Worm (Caenorhabditis elegans) whole organism, L2 larva: Measurements from ENCODE around the gene clc-17.
A peak's percentile ranks its signal among the peaks of the same experiment; 100 is the strongest.

Experiments
- C34F6.9 ChIP-seq: fragments of 150-350 bp; optimal IDR thresholded peaks from 2 replicates; lab custom pipeline; 2014; ENCODE audit warnings: missing biosample characterization, missing genetic modification characterization
- F13H6.1 ChIP-seq: sonication (generic microtip); optimal IDR thresholded peaks from 2 replicates; lab custom pipeline; 2016; ENCODE audit warnings: missing genetic modification characterization, missing compliant biosample characterization
- R02D3.7 ChIP-seq: fragments of 150-350 bp; optimal IDR thresholded peaks from 2 replicates; lab custom pipeline; 2014; ENCODE audit warnings: missing biosample characterization, missing genetic modification characterization
- Y55F3AM.14 ChIP-seq: fragments of 200-800 bp; sonication (Bioruptor generic); optimal IDR thresholded peaks from 2 replicates; lab custom pipeline; 2018; ENCODE audit warnings: mild to moderate bottlenecking, missing genetic modification characterization, missing compliant biosample characterization
- ZK546.5 ChIP-seq: sonication (generic microtip); optimal IDR thresholded peaks from 2 replicates; lab custom pipeline; 2017; ENCODE audit warnings: missing biosample characterization, missing genetic modification characterization
- alr-1 ChIP-seq: fragments of 150-350 bp; optimal IDR thresholded peaks from 2 replicates; lab custom pipeline; 2014; ENCODE audit warnings: missing biosample characterization, missing genetic modification characterization
- aly-2 ChIP-seq: fragments of 150-350 bp; optimal IDR thresholded peaks from 2 replicates; lab custom pipeline; 2014; ENCODE audit warnings: missing biosample characterization, missing genetic modification characterization
- ama-1 ChIP-seq: fragments of 150-350 bp; optimal IDR thresholded peaks from 2 replicates; lab custom pipeline; 2018; ENCODE audit warnings: inconsistent platforms
- blmp-1 ChIP-seq: sonication (generic microtip); optimal IDR thresholded peaks from 2 replicates; lab custom pipeline; 2017; ENCODE audit warnings: missing genetic modification characterization, mild to moderate bottlenecking, missing compliant biosample characterization, antibody characterized with exemption, moderate library complexity; ENCODE audit not compliant: insufficient read depth
- ceh-16 ChIP-seq: fragments of 150-350 bp; optimal IDR thresholded peaks from 2 replicates; lab custom pipeline; 2014; ENCODE audit warnings: missing biosample characterization, missing genetic modification characterization
- ceh-82 ChIP-seq: fragments of 150-350 bp; optimal IDR thresholded peaks from 2 replicates; lab custom pipeline; 2014; ENCODE audit warnings: missing biosample characterization, missing genetic modification characterization
- crh-2 ChIP-seq: sonication (generic microtip); optimal IDR thresholded peaks from 2 replicates; lab custom pipeline; 2017; ENCODE audit warnings: missing biosample characterization, missing genetic modification characterization
- dmd-4 ChIP-seq: sonication (generic microtip); optimal IDR thresholded peaks from 2 replicates; lab custom pipeline; 2017; ENCODE audit warnings: missing biosample characterization, missing genetic modification characterization
- egl-27 ChIP-seq: sonication (generic microtip); optimal IDR thresholded peaks from 3 replicates; lab custom pipeline; 2017; ENCODE audit warnings: missing biosample characterization, missing genetic modification reagents, missing genetic modification characterization
- elt-1 ChIP-seq: fragments of 150-350 bp; optimal IDR thresholded peaks from 2 replicates; lab custom pipeline; 2014; ENCODE audit warnings: missing biosample characterization, missing genetic modification characterization
- elt-3 ChIP-seq: sonication (generic microtip); optimal IDR thresholded peaks from 2 replicates; lab custom pipeline; 2017; ENCODE audit warnings: missing biosample characterization, missing genetic modification characterization
- fos-1 ChIP-seq: fragments of 150-350 bp; optimal IDR thresholded peaks from 2 replicates; lab custom pipeline; 2014; ENCODE audit warnings: missing biosample characterization, missing genetic modification characterization
- gmeb-1 ChIP-seq: fragments of 150-350 bp; optimal IDR thresholded peaks from 2 replicates; lab custom pipeline; 2014; ENCODE audit warnings: missing biosample characterization, missing genetic modification characterization
- lin-11 ChIP-seq: fragments of 150-350 bp; sonication (generic microtip); optimal IDR thresholded peaks from 2 replicates; lab custom pipeline; 2014; ENCODE audit warnings: missing biosample characterization, missing genetic modification characterization, inconsistent platforms, mixed read lengths
- lin-13 ChIP-seq: fragments of 150-350 bp; optimal IDR thresholded peaks from 2 replicates; lab custom pipeline; 2014; ENCODE audit warnings: missing biosample characterization, missing genetic modification reagents, missing genetic modification characterization
- lin-39 ChIP-seq: fragments of 150-350 bp; optimal IDR thresholded peaks from 2 replicates; lab custom pipeline; 2014; ENCODE audit warnings: missing biosample characterization, missing genetic modification reagents, missing genetic modification characterization
- lsy-2 ChIP-seq, 2 experiments: fragments of 150-350 bp in 1 of 2; sonication (generic microtip) in 1 of 2; optimal IDR thresholded peaks; 2 replicates each; lab custom pipeline; 2014 to 2017; ENCODE audit warnings: missing biosample characterization in 2 of 2, missing genetic modification characterization in 2 of 2
- mab-5 ChIP-seq: fragments of 150-350 bp; optimal IDR thresholded peaks from 2 replicates; lab custom pipeline; 2014; ENCODE audit warnings: missing biosample characterization, missing genetic modification characterization
- mbf-1 ChIP-seq: sonication (generic microtip); optimal IDR thresholded peaks from 2 replicates; lab custom pipeline; 2017; ENCODE audit warnings: missing biosample characterization, missing genetic modification characterization
- mdl-1 ChIP-seq, 2 experiments: fragments of 150-350 bp in 1 of 2; sonication (generic microtip) in 1 of 2; optimal IDR thresholded peaks; 2 replicates each; lab custom pipeline; 2017; ENCODE audit warnings: missing biosample characterization in 2 of 2, missing genetic modification characterization in 2 of 2
- nhr-10 ChIP-seq: sonication (generic microtip); optimal IDR thresholded peaks from 2 replicates; lab custom pipeline; 2017; ENCODE audit warnings: missing biosample characterization, missing genetic modification characterization
- nhr-11 ChIP-seq: fragments of 150-350 bp; optimal IDR thresholded peaks from 2 replicates; lab custom pipeline; 2014; ENCODE audit warnings: missing biosample characterization, missing genetic modification characterization
- nhr-12 ChIP-seq: fragments of 150-350 bp; optimal IDR thresholded peaks from 2 replicates; lab custom pipeline; 2014; ENCODE audit warnings: missing biosample characterization, missing genetic modification characterization
- nhr-129 ChIP-seq: fragments of 150-350 bp; optimal IDR thresholded peaks from 2 replicates; lab custom pipeline; 2014; ENCODE audit warnings: missing biosample characterization, missing genetic modification characterization
- nhr-21 ChIP-seq: fragments of 150-350 bp; optimal IDR thresholded peaks from 2 replicates; lab custom pipeline; 2014; ENCODE audit warnings: missing biosample characterization, missing genetic modification characterization
- nhr-23 ChIP-seq: fragments of 150-350 bp; optimal IDR thresholded peaks from 2 replicates; lab custom pipeline; 2014; ENCODE audit warnings: missing biosample characterization, missing genetic modification reagents, missing genetic modification characterization
- nhr-237 ChIP-seq: fragments of 150-350 bp; optimal IDR thresholded peaks from 2 replicates; lab custom pipeline; 2014; ENCODE audit warnings: missing biosample characterization, missing genetic modification characterization
- nhr-25 ChIP-seq: fragments of 150-350 bp; sonication (generic microtip); optimal IDR thresholded peaks from 3 replicates; lab custom pipeline; 2014; ENCODE audit warnings: missing biosample characterization, missing genetic modification characterization
- nhr-6 ChIP-seq: fragments of 150-350 bp; optimal IDR thresholded peaks from 2 replicates; lab custom pipeline; 2014; ENCODE audit warnings: missing biosample characterization, missing genetic modification characterization
- nhr-77 ChIP-seq: fragments of 150-350 bp; optimal IDR thresholded peaks from 2 replicates; lab custom pipeline; 2014; ENCODE audit warnings: missing biosample characterization, missing genetic modification characterization
- peb-1 ChIP-seq: fragments of 150-350 bp; optimal IDR thresholded peaks from 2 replicates; lab custom pipeline; 2014; ENCODE audit warnings: missing biosample characterization, missing genetic modification characterization
- sem-4 ChIP-seq: fragments of 150-350 bp; optimal IDR thresholded peaks from 2 replicates; lab custom pipeline; 2014; ENCODE audit warnings: missing biosample characterization, missing genetic modification reagents, missing genetic modification characterization
- skn-1 ChIP-seq: sonication (generic microtip); optimal IDR thresholded peaks from 2 replicates; lab custom pipeline; 2017; ENCODE audit warnings: missing biosample characterization, missing genetic modification characterization
- sma-3 ChIP-seq: sonication (generic microtip); optimal IDR thresholded peaks from 2 replicates; lab custom pipeline; 2016; ENCODE audit warnings: missing genetic modification reagents, missing genetic modification characterization, missing compliant biosample characterization
- sma-9 ChIP-seq, 2 experiments: fragments of 150-350 bp in 1 of 2; sonication (generic microtip) in 1 of 2; optimal IDR thresholded peaks; 2 replicates each; lab custom pipeline; 2014 to 2016; ENCODE audit warnings: missing genetic modification characterization in 2 of 2, mild to moderate bottlenecking in 1 of 2, missing biosample characterization in 1 of 2, missing compliant biosample characterization in 1 of 2, missing genetic modification reagents in 1 of 2, moderate library complexity in 1 of 2
- snpc-4 ChIP-seq: fragments of 150-350 bp; optimal IDR thresholded peaks from 2 replicates; lab custom pipeline; 2014; ENCODE audit warnings: missing biosample characterization, missing genetic modification characterization
- unc-39 ChIP-seq: fragments of 150-350 bp; optimal IDR thresholded peaks from 2 replicates; lab custom pipeline; 2014; ENCODE audit warnings: missing biosample characterization, missing genetic modification characterization
- unc-55 ChIP-seq: fragments of 150-350 bp; sonication (generic microtip); optimal IDR thresholded peaks from 3 replicates; lab custom pipeline; 2014; ENCODE audit warnings: missing biosample characterization, missing genetic modification reagents, missing genetic modification characterization
- unc-62 ChIP-seq: fragments of 150-350 bp; optimal IDR thresholded peaks from 2 replicates; lab custom pipeline; 2014; ENCODE audit warnings: missing biosample characterization, missing genetic modification reagents, missing genetic modification characterization
- zag-1 ChIP-seq: fragments of 150-350 bp; optimal IDR thresholded peaks from 2 replicates; lab custom pipeline; 2014; ENCODE audit warnings: missing biosample characterization, missing genetic modification characterization
- ztf-1 ChIP-seq: fragments of 200-800 bp; sonication (Bioruptor generic); conservative IDR thresholded peaks from 2 replicates; pipeline ENCODE4 v1.3.6; 2022; ENCODE audit warnings: missing genetic modification characterization, missing compliant biosample characterization
- ztf-11 ChIP-seq: sonication (generic microtip); optimal IDR thresholded peaks from 2 replicates; lab custom pipeline; 2017; ENCODE audit warnings: missing biosample characterization, missing genetic modification characterization
- ztf-4 ChIP-seq: fragments of 150-350 bp; optimal IDR thresholded peaks from 2 replicates; lab custom pipeline; 2014; ENCODE audit warnings: missing biosample characterization, missing genetic modification characterization

clc-17 gene

DNA sequence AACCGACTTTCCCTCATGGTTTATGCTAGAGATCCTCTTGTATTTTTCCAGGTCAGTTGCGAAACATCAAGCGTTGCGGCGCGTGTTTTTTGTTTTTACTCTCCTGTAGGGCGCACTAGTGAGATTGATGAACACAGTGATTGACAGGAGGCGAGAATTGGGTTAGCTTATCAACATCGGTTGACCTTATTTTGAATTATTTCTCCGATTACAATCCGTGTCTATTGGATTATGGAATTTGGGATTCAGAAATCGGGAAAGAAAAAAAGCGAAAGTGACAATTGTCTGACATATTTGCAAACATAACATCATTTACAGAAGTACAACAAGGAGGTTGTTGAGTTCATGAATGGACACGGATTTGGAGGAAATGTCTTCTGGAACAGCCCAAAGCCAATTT lies 46.2 kb upstream of the clc-17 start:
- TF ChIP-seq ZK546.5 (tag; lab: Kevin White, UChicago) (no peak), blmp-1 (tag; lab: Kevin White, UChicago) (peak; percentile 56), nhr-21 (tag; lab: Kevin White, UChicago) (peak; percentile 43), nhr-12 (tag; lab: Kevin White, UChicago) (no peak)

DNA sequence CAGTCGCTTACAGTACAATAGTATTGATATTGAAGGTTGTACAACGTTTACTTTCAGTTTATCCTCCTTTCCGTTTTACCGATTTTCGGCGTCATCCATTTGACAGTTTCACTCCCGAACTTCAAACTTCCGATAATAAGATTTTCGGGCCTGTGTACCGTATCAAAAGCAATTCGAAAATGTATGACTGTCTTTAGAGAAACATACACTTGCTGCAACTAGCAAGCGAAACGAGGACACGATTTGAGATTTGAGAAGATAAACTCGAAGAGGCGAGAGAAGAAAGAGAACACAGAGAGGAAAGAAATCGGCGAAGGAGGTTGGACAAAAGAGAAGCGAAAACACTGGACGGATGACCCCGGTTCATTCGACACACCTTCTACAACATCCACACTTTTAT lies 45.3 kb upstream of the clc-17 start, which contains the start of gene lpr-5:
Gene lpr-5, plus strand, starts transcription at position 220 of the 400 bp plus-strand sequence.
- TF ChIP-seq nhr-21 (tag; lab: Kevin White, UChicago) (peak; percentile 55), ceh-16 (peak; percentile 36), sma-3 (no peak), mbf-1 (tag; lab: Kevin White, UChicago) (no peak), fos-1 (tag; lab: Kevin White, UChicago) (peak; percentile 9), snpc-4 (tag; lab: Kevin White, UChicago) (no peak), unc-62 (GFP tag; lab: Kevin White, UChicago) (no peak), unc-55 (GFP tag; lab: Kevin White, UChicago) (no peak), ztf-11 (tag; lab: Kevin White, UChicago) (no peak), lin-39 (tag; lab: Kevin White, UChicago) (no peak), lin-11 (tag; lab: Kevin White, UChicago) (no peak), nhr-23 (tag; lab: Kevin White, UChicago) (no peak), egl-27 (no peak), nhr-77 (tag; lab: Kevin White, UChicago) (no peak), R02D3.7 (tag; lab: Kevin White, UChicago) (no peak), Y55F3AM.14 (GFP tag; lab: Kevin White, UChicago) (no peak)

DNA sequence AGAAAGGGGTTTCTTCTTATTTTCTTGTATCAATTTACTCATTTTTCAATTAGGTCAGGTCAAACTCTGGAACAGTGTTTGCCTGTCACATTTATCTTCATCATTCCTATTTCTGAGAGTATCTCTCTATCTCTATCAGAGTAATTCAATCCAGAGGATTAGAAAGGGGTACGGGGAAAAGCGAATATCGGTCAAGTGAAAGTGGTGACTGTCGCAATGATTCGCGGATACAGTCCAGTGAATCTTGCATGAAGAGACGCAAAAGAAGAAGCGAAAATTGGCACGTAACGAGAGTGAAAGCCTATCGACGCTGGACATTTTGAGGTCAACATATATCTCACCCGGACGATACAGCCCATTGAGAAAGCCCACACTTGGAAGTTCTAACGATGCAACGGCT lies 42.4 kb upstream of the clc-17 start, which contains the start of gene lpr-4:
Gene lpr-4, plus strand, starts transcription at position 328 of the 400 bp plus-strand sequence.
- TF ChIP-seq zag-1 (tag; lab: Kevin White, UChicago) = no peak
- no peak for TF ChIP-seq crh-2 (tag; lab: Kevin White, UChicago)
- no peak for TF ChIP-seq ztf-1 (GFP tag; lab: Robert Waterston, UW)
- no peak for TF ChIP-seq Y55F3AM.14 (GFP tag; lab: Kevin White, UChicago)
- peak; percentile 16 for TF ChIP-seq nhr-25 (tag; lab: Kevin White, UChicago)
- no peak for TF ChIP-seq ceh-16
- TF ChIP-seq aly-2 (tag; lab: Kevin White, UChicago) = no peak
- TF ChIP-seq nhr-21 (tag; lab: Kevin White, UChicago) = peak; percentile 76
- no peak for TF ChIP-seq gmeb-1 (tag; lab: Kevin White, UChicago)
- TF ChIP-seq F13H6.1 (tag; lab: Kevin White, UChicago) = no peak
- TF ChIP-seq nhr-10 (tag; lab: Kevin White, UChicago) = no peak
- TF ChIP-seq fos-1 (tag; lab: Kevin White, UChicago) = peak; percentile 56
- no peak for TF ChIP-seq mdl-1 (tag; optimal IDR thresholded peaks at IDR 0.05; lab: Kevin White, UChicago)
- no peak for TF ChIP-seq ama-1
- no peak for TF ChIP-seq elt-3 (tag; lab: Kevin White, UChicago)
- TF ChIP-seq mbf-1 (tag; lab: Kevin White, UChicago) = no peak
- TF ChIP-seq lsy-2 (tag; optimal IDR thresholded peaks at IDR 0.05; lab: Kevin White, UChicago) = peak in 1 of 2 experiments; percentile 20
- TF ChIP-seq sem-4 = peak; percentile 13
- TF ChIP-seq nhr-237 (tag; lab: Kevin White, UChicago) = no peak
- TF ChIP-seq R02D3.7 (tag; lab: Kevin White, UChicago) = no peak
- no peak for TF ChIP-seq lin-11 (tag; lab: Kevin White, UChicago)
- no peak for TF ChIP-seq unc-55 (GFP tag; lab: Kevin White, UChicago)
- no peak for TF ChIP-seq sma-3
- no peak for TF ChIP-seq ceh-82 (tag; lab: Kevin White, UChicago)
- no peak for TF ChIP-seq ZK546.5 (tag; lab: Kevin White, UChicago)
- no peak for TF ChIP-seq dmd-4
- TF ChIP-seq ztf-11 (tag; lab: Kevin White, UChicago) = no peak
- peak; percentile 47 for TF ChIP-seq egl-27
- TF ChIP-seq lin-39 (tag; lab: Kevin White, UChicago) = no peak
- no peak for TF ChIP-seq alr-1 (tag; lab: Kevin White, UChicago)
- no peak for TF ChIP-seq nhr-129
- no peak for TF ChIP-seq lin-13
- no peak for TF ChIP-seq mab-5 (tag; lab: Kevin White, UChicago)
- TF ChIP-seq C34F6.9 (tag; lab: Kevin White, UChicago) = no peak
- no peak for TF ChIP-seq skn-1 (tag; lab: Kevin White, UChicago)
- TF ChIP-seq unc-39 = no peak
- no peak for TF ChIP-seq nhr-77 (tag; lab: Kevin White, UChicago)
- TF ChIP-seq nhr-23 (tag; lab: Kevin White, UChicago) = no peak
- no peak for TF ChIP-seq nhr-6
- TF ChIP-seq elt-1 (tag; lab: Kevin White, UChicago) = no peak
- TF ChIP-seq nhr-11 (tag; lab: Kevin White, UChicago) = no peak
- TF ChIP-seq peb-1 = no peak
- no peak for TF ChIP-seq ztf-4 (tag; lab: Kevin White, UChicago)
- peak; percentile 23 for TF ChIP-seq sma-9 (GFP tag; optimal IDR thresholded peaks at IDR 0.05; lab: Kevin White, UChicago)
- no peak for TF ChIP-seq sma-9 (tag; optimal IDR thresholded peaks at IDR 0.05; lab: Kevin White, UChicago)
- TF ChIP-seq nhr-12 (tag; lab: Kevin White, UChicago) = no peak
- TF ChIP-seq snpc-4 (tag; lab: Kevin White, UChicago) = no peak
